Fruit fly (Drosophila melanogaster) Kc167 (cell line): Measurements from ENCODE around the gene CG5447.

Experiments
- Myc ChIP-seq: fragments of >200 bp; optimal IDR thresholded peaks from 2 replicates; lab custom pipeline; 2017; ENCODE audit warnings: missing external identifiers
- Sin3A ChIP-seq: fragments of >200 bp; optimal IDR thresholded peaks from 2 replicates; lab custom pipeline; 2018; ENCODE audit warnings: missing external identifiers
- h ChIP-seq: fragments of >200 bp; optimal IDR thresholded peaks from 3 replicates; lab custom pipeline; 2018; ENCODE audit warnings: missing external identifiers
- insv ChIP-seq: fragments of >200 bp; optimal IDR thresholded peaks from 3 replicates; lab custom pipeline; 2018; ENCODE audit warnings: missing external identifiers
- psq ChIP-seq: fragments of >200 bp; optimal IDR thresholded peaks from 2 replicates; lab custom pipeline; 2017; ENCODE audit warnings: missing external identifiers
- ttk ChIP-seq: sonication (Bioruptor generic); optimal IDR thresholded peaks from 2 replicates; lab custom pipeline; 2017; ENCODE audit warnings: missing external identifiers

CG5447 gene

dm6 chr3R:26452345-26452744, at the start of gene CG5447:
TSS of gene CG5447 (plus strand) at chr3R:26452534.
- TF ChIP-seq ttk (lab: Kevin White, UChicago), result no peak
- TF ChIP-seq h, result no peak
- TF ChIP-seq Myc, result no peak
- TF ChIP-seq psq (lab: Kevin White, UChicago), result no peak
- TF ChIP-seq Sin3A (lab: Kevin White, UChicago), result no peak

- TF ChIP-seq Sin3A (lab: Kevin White, UChicago), result no peak
- TF ChIP-seq insv (lab: Kevin White, UChicago), result no peak
- no peak for TF ChIP-seq psq (lab: Kevin White, UChicago)
- TF ChIP-seq Myc, result no peak
- TF ChIP-seq ttk (lab: Kevin White, UChicago), result no peak
- no peak for TF ChIP-seq h
Measured at dm6 chr3R:26403556-26403955, 48.8 kb upstream of the CG5447 start, which contains the start of gene ppk15. TSS of gene ppk15 (minus strand) at chr3R:26403656.

dm6 chr3R:26409780-26410179, 42.6 kb upstream of the CG5447 start:
- TF ChIP-seq ttk (lab: Kevin White, UChicago) (no peak), h (no peak), Myc (no peak)

- no peak for TF ChIP-seq insv (lab: Kevin White, UChicago)
- TF ChIP-seq psq (lab: Kevin White, UChicago), result no peak
- TF ChIP-seq ttk (lab: Kevin White, UChicago), result no peak
- TF ChIP-seq h, result no peak
- TF ChIP-seq Myc, result no peak
- no peak for TF ChIP-seq Sin3A (lab: Kevin White, UChicago)
Measured at dm6 chr3R:26413788-26414187, 38.5 kb upstream of the CG5447 start, which contains the start of gene Ald2. TSS of gene Ald2 (plus strand) at chr3R:26414088.

dm6 chr3R:26425005-26425404, 27.3 kb upstream of the CG5447 start, which contains the start of gene CG6503:
TSS of gene CG6503 (minus strand) at chr3R:26425105.
- TF ChIP-seq insv (lab: Kevin White, UChicago) (no peak), ttk (lab: Kevin White, UChicago) (no peak), Myc (no peak), Sin3A (lab: Kevin White, UChicago) (no peak), psq (lab: Kevin White, UChicago) (no peak), h (no peak)

dm6 chr3R:26425681-26426080, 26.7 kb upstream of the CG5447 start, which contains the start of gene CG34291:
TSS of gene CG34291 (minus strand) at chr3R:26425781.
- no peak for TF ChIP-seq Myc
- TF ChIP-seq insv (lab: Kevin White, UChicago), result no peak
- TF ChIP-seq h, result no peak
- no peak for TF ChIP-seq ttk (lab: Kevin White, UChicago)
- no peak for TF ChIP-seq Sin3A (lab: Kevin White, UChicago)
- no peak for TF ChIP-seq psq (lab: Kevin White, UChicago)

- TF ChIP-seq psq (lab: Kevin White, UChicago) (no peak), ttk (lab: Kevin White, UChicago) (no peak), insv (lab: Kevin White, UChicago) (no peak), Myc (no peak), Sin3A (lab: Kevin White, UChicago) (no peak), h (no peak)
Measured at dm6 chr3R:26428220-26428619, 24.1 kb upstream of the CG5447 start.

- no peak for TF ChIP-seq ttk (lab: Kevin White, UChicago)
- TF ChIP-seq h, result no peak
- no peak for TF ChIP-seq psq (lab: Kevin White, UChicago)
- no peak for TF ChIP-seq Sin3A (lab: Kevin White, UChicago)
- no peak for TF ChIP-seq insv (lab: Kevin White, UChicago)
- TF ChIP-seq Myc, result no peak
Measured at dm6 chr3R:26429619-26430018, 22.7 kb upstream of the CG5447 start.

- TF ChIP-seq insv (lab: Kevin White, UChicago) (no peak), ttk (lab: Kevin White, UChicago) (no peak), Sin3A (lab: Kevin White, UChicago) (no peak), Myc (no peak), h (no peak), psq (lab: Kevin White, UChicago) (no peak)
Measured at dm6 chr3R:26432526-26432925, 19.8 kb upstream of the CG5447 start.

dm6 chr3R:26432978-26433377, 19.4 kb upstream of the CG5447 start:
- no peak for TF ChIP-seq psq (lab: Kevin White, UChicago)
- TF ChIP-seq h, result no peak
- TF ChIP-seq ttk (lab: Kevin White, UChicago), result no peak
- TF ChIP-seq Sin3A (lab: Kevin White, UChicago), result no peak
- no peak for TF ChIP-seq Myc
- no peak for TF ChIP-seq insv (lab: Kevin White, UChicago)

dm6 chr3R:26433743-26434142, 18.6 kb upstream of the CG5447 start:
- no peak for TF ChIP-seq psq (lab: Kevin White, UChicago)
- TF ChIP-seq Myc, result no peak
- no peak for TF ChIP-seq ttk (lab: Kevin White, UChicago)
- no peak for TF ChIP-seq insv (lab: Kevin White, UChicago)
- no peak for TF ChIP-seq h
- no peak for TF ChIP-seq Sin3A (lab: Kevin White, UChicago)

- TF ChIP-seq insv (lab: Kevin White, UChicago), result no peak
Measured at dm6 chr3R:26436001-26436400, 16.3 kb upstream of the CG5447 start.

- TF ChIP-seq insv (lab: Kevin White, UChicago) (no peak), Myc (no peak), h (no peak), ttk (lab: Kevin White, UChicago) (no peak), psq (lab: Kevin White, UChicago) (no peak), Sin3A (lab: Kevin White, UChicago) (no peak)
Measured at dm6 chr3R:26436540-26436939, 15.8 kb upstream of the CG5447 start.
